Worm (Caenorhabditis elegans) whole organism, early embryonic: ENCODE data around the gene col-160.

Source experiments
- B0310.2 ChIP-seq: sonication (generic microtip); optimal IDR thresholded peaks from 2 replicates; lab custom pipeline; 2016; ENCODE audit warnings: mild to moderate bottlenecking, missing genetic modification characterization, missing compliant biosample characterization
- F13C5.2 ChIP-seq: sonication (generic microtip); optimal IDR thresholded peaks from 2 replicates; lab custom pipeline; 2017; ENCODE audit warnings: mild to moderate bottlenecking, missing genetic modification characterization, inconsistent platforms, missing compliant biosample characterization
- aly-1 ChIP-seq: sonication (generic microtip); optimal IDR thresholded peaks from 2 replicates; lab custom pipeline; 2016; ENCODE audit warnings: missing genetic modification characterization, missing compliant biosample characterization
- ama-1 ChIP-seq: fragments of 150-350 bp; optimal IDR thresholded peaks from 2 replicates; lab custom pipeline; 2014
- ceh-13 ChIP-seq: fragments of 200-800 bp; sonication (Bioruptor generic); optimal IDR thresholded peaks from 2 replicates; lab custom pipeline; 2018; ENCODE audit warnings: mild to moderate bottlenecking, missing genetic modification characterization, missing compliant biosample characterization
- ets-7 ChIP-seq: sonication (generic microtip); optimal IDR thresholded peaks from 2 replicates; lab custom pipeline; 2016; ENCODE audit warnings: missing genotype, missing genetic modification characterization, missing compliant biosample characterization
- flt-1 ChIP-seq: fragments of 200-800 bp; sonication (Bioruptor generic); IDR thresholded peaks from 2 replicates; pipeline ENCODE4 v1.3.6; 2022; ENCODE audit warnings: missing genetic modification characterization, missing compliant biosample characterization
- hmbx-1 ChIP-seq: sonication (generic microtip); optimal IDR thresholded peaks from 2 replicates; lab custom pipeline; 2016; ENCODE audit warnings: mild to moderate bottlenecking, missing genetic modification characterization, missing compliant biosample characterization
- hmg-4 ChIP-seq: fragments of 200-800 bp; sonication (Bioruptor generic); optimal IDR thresholded peaks from 2 replicates; lab custom pipeline; 2018; ENCODE audit warnings: mild to moderate bottlenecking, missing genetic modification characterization, missing compliant biosample characterization
- hnd-1 ChIP-seq: sonication (generic microtip); optimal IDR thresholded peaks from 2 replicates; lab custom pipeline; 2016; ENCODE audit warnings: missing genetic modification characterization, missing compliant biosample characterization
- scrt-1 ChIP-seq: fragments of 200-800 bp; sonication (Bioruptor generic); IDR thresholded peaks from 2 replicates; pipeline ENCODE4 v1.3.6; 2022; ENCODE audit warnings: missing genetic modification characterization, missing compliant biosample characterization
- sea-1 ChIP-seq: fragments of 200-800 bp; sonication (Bioruptor generic); conservative IDR thresholded peaks from 2 replicates; pipeline ENCODE4 v1.3.6; 2022; ENCODE audit warnings: missing genetic modification characterization, missing compliant biosample characterization
- tbx-11 ChIP-seq: fragments of 200-800 bp; sonication (Bioruptor generic); IDR thresholded peaks from 2 replicates; pipeline ENCODE4 v1.3.6; 2022; ENCODE audit warnings: missing genetic modification characterization, missing compliant biosample characterization
- tbx-37 ChIP-seq: fragments of 200-800 bp; sonication (Bioruptor generic); conservative IDR thresholded peaks from 2 replicates; pipeline ENCODE4 v1.3.6; 2022; ENCODE audit warnings: missing genetic modification reagents, missing genetic modification characterization, missing compliant biosample characterization
- tra-4 ChIP-seq: sonication (generic microtip); optimal IDR thresholded peaks from 2 replicates; lab custom pipeline; 2017; ENCODE audit warnings: missing genetic modification characterization, missing compliant biosample characterization

The col-160 gene

DNA sequence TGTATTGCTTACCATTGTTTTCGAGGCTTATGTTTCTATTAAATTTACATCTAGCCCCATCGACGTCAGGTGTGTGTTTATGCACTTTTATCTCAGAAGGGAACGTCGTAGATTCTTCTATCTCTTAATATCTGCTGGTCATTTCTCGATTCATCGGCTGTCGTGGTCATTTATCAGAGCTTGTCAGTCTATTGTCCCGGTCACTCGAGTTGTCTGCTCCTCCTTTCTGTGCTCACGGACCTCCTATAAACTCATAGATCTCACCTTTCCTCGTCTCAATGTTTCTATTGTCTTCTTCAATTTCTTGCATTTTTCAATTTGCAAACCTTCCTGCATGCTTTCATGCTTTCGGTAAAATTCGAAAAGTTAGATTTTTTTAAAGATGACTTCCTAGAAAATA is 47.8 kb downstream of the col-160 start:
- TF ChIP-seq aly-1 (tag; lab: Kevin White, UChicago) (no peak), flt-1 (GFP tag; lab: Robert Waterston, UW) (no peak), tbx-11 (no peak), ama-1 (lab: Kevin White, UChicago) (no peak), tra-4 (tag; lab: Kevin White, UChicago) (no peak), hmbx-1 (tag; lab: Kevin White, UChicago) (no peak), scrt-1 (GFP tag; lab: Robert Waterston, UW) (no peak), ets-7 (no peak), F13C5.2 (tag; lab: Kevin White, UChicago) (no peak), B0310.2 (tag; lab: Kevin White, UChicago) (no peak), hnd-1 (tag; lab: Kevin White, UChicago) (no peak), ceh-13 (GFP tag; lab: Kevin White, UChicago) (no peak), tbx-37 (GFP tag; lab: Robert Waterston, UW) (no peak), sea-1 (GFP tag; lab: Robert Waterston, UW) (no peak), hmg-4 (GFP tag; lab: Kevin White, UChicago) (no peak)

DNA sequence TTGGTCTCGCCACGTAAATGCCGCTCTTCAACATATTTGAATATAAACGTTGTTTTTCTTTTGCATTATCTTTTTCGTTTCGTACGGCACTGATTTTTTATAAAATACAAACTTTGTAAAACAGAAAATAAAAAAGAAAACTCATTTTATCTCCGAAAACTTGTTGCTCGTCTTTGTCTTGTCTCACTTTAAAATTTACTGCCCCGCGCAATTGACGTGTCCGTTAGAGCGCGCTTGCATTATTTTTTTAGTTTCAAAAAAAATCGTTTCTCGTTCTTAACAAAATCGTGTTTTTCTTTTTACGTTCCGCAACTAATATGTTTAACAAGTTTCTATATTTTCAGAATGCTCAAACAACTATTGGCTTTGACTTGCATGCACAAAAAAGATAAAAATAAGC is 49.4 kb downstream of the col-160 start, which contains the start of gene noca-1:
TSS of gene noca-1 (plus strand) at position 345 of the 400 bp plus-strand sequence.
- TF ChIP-seq scrt-1 (GFP tag; lab: Robert Waterston, UW) (no peak), hmbx-1 (tag; lab: Kevin White, UChicago) (no peak), hmg-4 (GFP tag; lab: Kevin White, UChicago) (no peak), ceh-13 (GFP tag; lab: Kevin White, UChicago) (no peak)
